Fruit fly (Drosophila melanogaster): ENCODE measurements around the gene CG34279.

- TF ChIP-seq Myc (optimal IDR thresholded peaks at IDR 0.05) (no peak), Hr83 (GFP tag; optimal IDR thresholded peaks at IDR 0.05; ENCODE audit: poor library complexity, severe bottlenecking) (peak; percentile 77), OdsH (GFP tag; optimal IDR thresholded peaks at IDR 0.05) (peak; percentile 60), sv (GFP tag; optimal IDR thresholded peaks at IDR 0.05) (no peak), Dfd (GFP tag; optimal IDR thresholded peaks at IDR 0.05) (no peak)
Observed at dm6 chr3R:17404155-17404554, 1.1 kb upstream of the CG34279 start.

Data from whole organism, wandering third instar larva.